Worm (Caenorhabditis elegans): ENCODE data around the gene K08H2.10.

K08H2.10 gene

DNA sequence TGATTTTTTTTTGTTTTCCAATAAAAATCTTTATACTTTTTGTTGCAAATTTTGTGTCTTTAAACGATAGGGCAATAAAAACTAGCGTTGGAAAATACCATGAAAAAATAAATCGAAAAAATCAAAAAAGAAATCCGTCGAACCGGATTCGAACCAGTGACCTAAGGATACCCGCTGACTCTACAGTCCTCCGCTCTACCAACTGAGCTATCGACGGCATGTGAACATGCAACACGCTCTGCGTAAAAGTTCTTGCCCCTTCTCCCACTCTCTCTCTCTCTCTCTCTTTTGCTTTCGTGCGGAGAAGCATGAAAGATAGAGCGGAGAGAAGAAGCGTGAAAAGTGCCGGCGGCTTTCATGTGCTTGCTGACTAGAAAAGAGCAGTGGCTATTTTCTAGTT, 6.9 kb downstream of the K08H2.10 start (continued):
- TF ChIP-seq hlh-8 (tag; optimal IDR thresholded peaks at IDR 0.05) (peak; percentile 43), ceh-45 (GFP tag; IDR thresholded peaks at IDR 0.05) (peak; percentile 76), pha-4 (tag; optimal IDR thresholded peaks at IDR 0.05) (no peak), nhr-232 (tag; optimal IDR thresholded peaks at IDR 0.05) (peak; percentile 71), unc-86 (tag; optimal IDR thresholded peaks at IDR 0.05) (peak; percentile 78), nfya-1 (tag; optimal IDR thresholded peaks at IDR 0.05) (peak; percentile 44), nhr-11 (tag; optimal IDR thresholded peaks at IDR 0.05) (no peak), pat-9 (tag; optimal IDR thresholded peaks at IDR 0.05) (peak; percentile 78), ceh-2 (tag; optimal IDR thresholded peaks at IDR 0.05) (peak; percentile 58), fkh-6 (tag; optimal IDR thresholded peaks at IDR 0.05) (peak; percentile 64), ceh-31 (tag; optimal IDR thresholded peaks at IDR 0.05) (peak; percentile 65), Y22D7AL.16 (tag; optimal IDR thresholded peaks at IDR 0.05) (peak; percentile 76), unc-3 (GFP tag; conservative IDR thresholded peaks at IDR 0.05) (peak; percentile 87), unc-3 (tag; optimal IDR thresholded peaks at IDR 0.05) (peak; percentile 67), ahr-1 (tag; optimal IDR thresholded peaks at IDR 0.05) (peak; percentile 31), syd-9 (tag; optimal IDR thresholded peaks at IDR 0.05) (peak; percentile 64)

DNA sequence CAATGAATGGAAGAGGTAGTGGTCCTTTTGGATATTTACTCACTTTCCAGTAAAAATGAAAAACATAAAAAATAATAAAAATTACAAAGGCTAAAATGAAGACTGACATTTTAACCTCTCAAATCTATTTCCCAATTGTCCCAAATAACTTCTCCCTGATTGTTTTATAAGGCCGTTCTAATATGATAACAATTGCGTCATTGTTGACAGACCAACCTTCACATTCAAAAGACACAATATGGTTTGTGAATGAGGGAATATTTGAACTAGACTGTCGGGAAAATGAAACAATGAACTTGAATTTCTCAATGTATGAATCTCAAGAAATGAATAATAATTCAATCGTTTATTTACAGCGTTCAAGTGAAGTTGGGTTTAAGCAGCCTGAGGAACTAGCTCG, 9.6 kb downstream of the K08H2.10 start, which contains the start of gene cyp-14A1:
Gene cyp-14A1 (minus strand): TSS at position 126 of the 400 bp plus-strand sequence.
- TF ChIP-seq pha-2 (tag; optimal IDR thresholded peaks at IDR 0.05): no peak

DNA sequence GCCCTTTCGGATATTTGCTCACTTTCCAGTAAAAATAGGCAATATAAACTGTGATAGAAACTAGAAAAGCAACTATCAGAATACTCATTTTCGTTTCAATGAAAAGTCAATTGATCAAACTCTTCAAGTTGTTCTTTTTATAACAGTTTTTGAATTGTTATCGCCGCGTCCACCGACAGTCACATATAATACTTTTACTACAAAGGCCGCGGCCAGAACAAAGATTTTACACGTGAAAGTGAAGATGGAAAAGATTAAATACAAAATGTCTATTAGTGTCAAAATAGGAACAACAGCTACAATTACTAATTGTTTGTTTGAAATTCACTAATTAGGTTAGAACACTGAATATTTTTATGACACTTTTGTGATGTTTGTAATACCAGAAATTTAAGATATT, 12.0 kb downstream of the K08H2.10 start, which contains the start of gene cyp-14A2:
Gene cyp-14A2 (minus strand): TSS at position 101 of the 400 bp plus-strand sequence.
- TF ChIP-seq pat-9 (tag; optimal IDR thresholded peaks at IDR 0.05) (no peak), lin-11 (tag; optimal IDR thresholded peaks at IDR 0.05) (no peak), ceh-24 (tag; optimal IDR thresholded peaks at IDR 0.05) (no peak), C08G9.2 (tag; optimal IDR thresholded peaks at IDR 0.05) (no peak), K09A11.1 (tag; optimal IDR thresholded peaks at IDR 0.05; ENCODE audit: insufficient read depth) (no peak), elt-2 (tag; optimal IDR thresholded peaks at IDR 0.05) (no peak), sdc-2 (tag; optimal IDR thresholded peaks at IDR 0.05) (no peak), sox-4 (tag; optimal IDR thresholded peaks at IDR 0.05) (no peak), odd-2 (tag; optimal IDR thresholded peaks at IDR 0.05) (no peak), ceh-45 (GFP tag; IDR thresholded peaks at IDR 0.05) (no peak), nhr-11 (tag; optimal IDR thresholded peaks at IDR 0.05) (no peak), Y22D7AL.16 (tag; optimal IDR thresholded peaks at IDR 0.05) (no peak), lim-6 (tag; optimal IDR thresholded peaks at IDR 0.05) (no peak), eyg-1 (tag; optimal IDR thresholded peaks at IDR 0.05) (no peak), tbx-7 (tag; optimal IDR thresholded peaks at IDR 0.05) (no peak), fkh-6 (tag; optimal IDR thresholded peaks at IDR 0.05) (no peak), hlh-8 (tag; optimal IDR thresholded peaks at IDR 0.05) (no peak), ceh-14 (tag; optimal IDR thresholded peaks at IDR 0.05) (no peak), npax-4 (tag; optimal IDR thresholded peaks at IDR 0.05) (no peak)

DNA sequence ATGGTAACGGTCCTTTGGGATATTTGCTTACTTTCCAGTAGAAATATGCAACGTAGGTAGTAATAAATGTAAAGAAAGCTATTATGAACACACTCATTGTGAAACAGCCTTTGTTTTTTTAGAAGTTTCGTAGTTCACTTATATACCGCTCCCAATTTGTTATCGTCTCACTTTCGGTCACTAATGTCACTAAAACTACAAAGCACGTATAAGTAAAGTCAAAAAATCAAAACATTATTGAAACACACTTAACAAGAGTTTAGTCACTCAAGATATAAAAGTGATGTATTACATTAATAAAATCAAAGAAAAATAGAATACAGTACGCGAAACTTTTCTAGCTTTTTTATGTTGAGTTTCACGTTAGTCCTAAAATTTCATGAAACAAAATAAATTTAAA, 16.5 kb downstream of the K08H2.10 start, which contains the start of gene cyp-14A3:
Gene cyp-14A3 (minus strand): TSS at position 101 of the 400 bp plus-strand sequence.
- TF ChIP-seq mec-3 (tag; optimal IDR thresholded peaks at IDR 0.05; ENCODE audit: borderline replicate concordance): no peak
- no peak for TF ChIP-seq tbx-2 (tag; optimal IDR thresholded peaks at IDR 0.05)
- TF ChIP-seq T23F11.4 (GFP tag; optimal IDR thresholded peaks at IDR 0.05): no peak
- no peak for TF ChIP-seq hlh-6 (tag; optimal IDR thresholded peaks at IDR 0.05)
- TF ChIP-seq lin-11 (tag; optimal IDR thresholded peaks at IDR 0.05): no peak
- TF ChIP-seq odd-2 (tag; optimal IDR thresholded peaks at IDR 0.05): no peak
- no peak for TF ChIP-seq ceh-18 (tag; optimal IDR thresholded peaks at IDR 0.05)
- no peak for TF ChIP-seq C38D4.7 (GFP tag; optimal IDR thresholded peaks at IDR 0.05)
- TF ChIP-seq nhr-11 (tag; optimal IDR thresholded peaks at IDR 0.05): no peak
- TF ChIP-seq ets-4 (tag; optimal IDR thresholded peaks at IDR 0.05): no peak
- no peak for TF ChIP-seq hlh-8 (tag; optimal IDR thresholded peaks at IDR 0.05)
